Worm (Caenorhabditis elegans) whole organism, L4/young adult: ENCODE results near the gene sri-43.

ENCODE experiments used
- W03F9.2 ChIP-seq: fragments of 150-350 bp; optimal IDR thresholded peaks from 2 replicates; lab custom pipeline; 2014; ENCODE audit warnings: missing biosample characterization, missing genetic modification characterization
- him-1 ChIP-seq: sonication (generic microtip); optimal IDR thresholded peaks from 2 replicates; lab custom pipeline; 2016; ENCODE audit warnings: missing genotype, missing genetic modification reagents, missing genetic modification characterization, missing compliant biosample characterization

DNA sequence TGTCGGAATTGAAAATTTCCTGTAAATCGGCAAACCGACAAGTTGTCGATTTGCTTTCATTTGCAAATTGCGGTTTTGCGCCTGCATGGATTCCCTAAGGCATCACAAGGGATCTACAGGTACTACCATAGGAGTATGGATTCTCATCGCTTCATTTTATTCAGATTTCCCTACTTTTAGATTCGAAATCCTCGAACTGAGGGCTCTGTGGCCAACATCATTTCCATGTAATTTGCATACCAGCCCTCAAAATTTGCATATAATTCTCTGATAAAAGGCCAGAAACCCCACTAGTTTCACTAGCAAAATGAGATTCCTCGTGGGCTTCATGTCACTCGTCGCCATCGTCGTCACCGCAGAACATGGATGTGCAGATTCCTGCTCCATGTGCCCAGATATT, 32.1 kb downstream of the sri-43 start, which contains the start of gene Y25C1A.2:
- no peak for TF ChIP-seq W03F9.2 (tag; lab: Kevin White, UChicago)
- no peak for TF ChIP-seq him-1 (tag; lab: Kevin White, UChicago)
